Fruit fly (Drosophila melanogaster): ENCODE data around the gene CG1146.

The CG1146 gene

dm6 chr3L:2472302-2473016 is 16.1 kb upstream of the CG1146 start (continued):
- TF ChIP-seq Opbp (GFP tag; IDR thresholded peaks at IDR 0.05; ENCODE audit: partially characterized antibody) = no peak
- TF ChIP-seq CG2202 (tag; optimal IDR thresholded peaks at IDR 0.05) = no peak
- TF ChIP-seq zen (tag; optimal IDR thresholded peaks at IDR 0.05) = no peak
- TF ChIP-seq ara (GFP tag; IDR thresholded peaks at IDR 0.05) = 0 out of 2 replicates have a peak, but pooled peaks have one; percentile 21
- TF ChIP-seq CG4404 (GFP tag; IDR thresholded peaks at IDR 0.05) = no peak
- TF ChIP-seq oc (tag; optimal IDR thresholded peaks at IDR 0.05) = peak; percentile 20
- no peak for TF ChIP-seq CG3995 (GFP tag; optimal IDR thresholded peaks at IDR 0.05)
- no peak for TF ChIP-seq peb (GFP tag; IDR thresholded peaks at IDR 0.05)
- TF ChIP-seq BtbVII (GFP tag; optimal IDR thresholded peaks at IDR 0.05) = no peak
- TF ChIP-seq Ada2b (GFP tag; IDR thresholded peaks at IDR 0.05) = 0 out of 2 replicates have a peak, but pooled peaks have one; percentile 32
- TF ChIP-seq Gsc (GFP tag; IDR thresholded peaks at IDR 0.05) = no peak
- TF ChIP-seq phol (tag; optimal IDR thresholded peaks at IDR 0.05) = peak; percentile 54
- TF ChIP-seq run (tag; optimal IDR thresholded peaks at IDR 0.05) = no peak
- no peak for TF ChIP-seq bbx (GFP tag; IDR thresholded peaks at IDR 0.05; ENCODE audit: partially characterized antibody)
- TF ChIP-seq fd96Cb (tag; optimal IDR thresholded peaks at IDR 0.05) = peak; percentile 37
- TF ChIP-seq CG10431 (GFP tag; optimal IDR thresholded peaks at IDR 0.05) = no peak
- TF ChIP-seq CG7987 (GFP tag; optimal IDR thresholded peaks at IDR 0.05) = no peak
- TF ChIP-seq H15 (GFP tag; IDR thresholded peaks at IDR 0.05) = no peak
- no peak for TF ChIP-seq CG14667 (GFP tag; IDR thresholded peaks at IDR 0.05)
- no peak for TF ChIP-seq Neu2 (GFP tag; optimal IDR thresholded peaks at IDR 0.05; ENCODE audit: borderline replicate concordance)
- no peak for TF ChIP-seq dati (GFP tag; IDR thresholded peaks at IDR 0.05)
- no peak for TF ChIP-seq Hsf (GFP tag; optimal IDR thresholded peaks at IDR 0.05)
- TF ChIP-seq sens-2 (GFP tag; IDR thresholded peaks at IDR 0.05) = no peak
- TF ChIP-seq CG11695 (GFP tag; IDR thresholded peaks at IDR 0.05) = no peak
- TF ChIP-seq dysf (GFP tag; IDR thresholded peaks at IDR 0.05) = 0 out of 3 replicates have a peak, but pooled peaks have one; percentile 24
- no peak for TF ChIP-seq CG9727 (GFP tag; optimal IDR thresholded peaks at IDR 0.05)
- peak in 1 of 2 experiments; percentile 52 for TF ChIP-seq Hr51 (GFP tag; optimal IDR thresholded peaks at IDR 0.05)
- TF ChIP-seq gem (tag; optimal IDR thresholded peaks at IDR 0.05) = peak; percentile 58
- no peak for TF ChIP-seq CG9932 (GFP tag; IDR thresholded peaks at IDR 0.05)
- peak; percentile 14 for TF ChIP-seq nau (GFP tag; optimal IDR thresholded peaks at IDR 0.05)
- TF ChIP-seq Deaf1 (tag; optimal IDR thresholded peaks at IDR 0.05) = no peak
- no peak for TF ChIP-seq trh (GFP tag; optimal IDR thresholded peaks at IDR 0.05)
- TF ChIP-seq unc-4 (GFP tag; IDR thresholded peaks at IDR 0.05; ENCODE audit: partially characterized antibody) = no peak
- no peak for TF ChIP-seq vfl (GFP tag; optimal IDR thresholded peaks at IDR 0.05)
- no peak for TF ChIP-seq CG13296 (GFP tag; optimal IDR thresholded peaks at IDR 0.05)
- no peak for TF ChIP-seq Usf (GFP tag; optimal IDR thresholded peaks at IDR 0.05)
- no peak for TF ChIP-seq nerfin-1 (tag; optimal IDR thresholded peaks at IDR 0.05)
- peak; percentile 17 for TF ChIP-seq CG6813 (GFP tag; optimal IDR thresholded peaks at IDR 0.05)
- no peak for TF ChIP-seq CG8944 (GFP tag; optimal IDR thresholded peaks at IDR 0.05)
- no peak for TF ChIP-seq pros (GFP tag; optimal IDR thresholded peaks at IDR 0.05)
- TF ChIP-seq onecut (GFP tag; IDR thresholded peaks at IDR 0.05) = no peak
- TF ChIP-seq Bgb (GFP tag; IDR thresholded peaks at IDR 0.05; ENCODE audit: partially characterized antibody) = no peak
- TF ChIP-seq Hey (tag; optimal IDR thresholded peaks at IDR 0.05) = no peak
- peak; percentile 60 for TF ChIP-seq CG11504 (tag; optimal IDR thresholded peaks at IDR 0.05)
- TF ChIP-seq CG18764 (GFP tag; optimal IDR thresholded peaks at IDR 0.05) = no peak
- TF ChIP-seq Six4 (GFP tag; optimal IDR thresholded peaks at IDR 0.05) = no peak
- TF ChIP-seq CG31441 (GFP tag; IDR thresholded peaks at IDR 0.05) = 0 out of 2 replicates have a peak, but pooled peaks have one; percentile 35
- no peak for TF ChIP-seq prd (optimal IDR thresholded peaks at IDR 0.05)
- TF ChIP-seq prd (GFP tag; IDR thresholded peaks at IDR 0.05) = peak; percentile 39; the same call in 1 of the 3 replicates
- TF ChIP-seq Ravus (GFP tag; IDR thresholded peaks at IDR 0.05) = no peak
